Comparison of ENCODE assay signal across 3 worm cellular contexts in genomic region chrX:14753514-14754076, ce11.
A peak's percentile ranks its signal among the peaks of the same experiment; 100 is the strongest.
TF ChIP-seq lines count a peak whose summit lies in the region.

TSS of gene sucl-1 (plus strand) at chrX:14754026.

TF ChIP-seq in whole organism, L2 larva, 48 proteins besides CTCF, POLR2A, EP300 and RAD21 (continued from another document):
- TF ChIP-seq sma-9 (GFP tag; optimal IDR thresholded peaks at IDR 0.05; lab: Kevin White, UChicago) (peak; percentile 92), sma-9 (tag; optimal IDR thresholded peaks at IDR 0.05; lab: Kevin White, UChicago) (no peak), ceh-16 (tag; optimal IDR thresholded peaks at IDR 0.05; lab: Kevin White, UChicago) (no peak), snpc-4 (tag; optimal IDR thresholded peaks at IDR 0.05; lab: Kevin White, UChicago) (peak; percentile 75), C34F6.9 (tag; optimal IDR thresholded peaks at IDR 0.05; lab: Kevin White, UChicago) (peak; percentile 89), sma-3 (GFP tag; optimal IDR thresholded peaks at IDR 0.05; lab: Kevin White, UChicago) (peak; percentile 71), lin-39 (tag; optimal IDR thresholded peaks at IDR 0.05; lab: Kevin White, UChicago) (no peak), gmeb-1 (tag; optimal IDR thresholded peaks at IDR 0.05; lab: Kevin White, UChicago) (peak; percentile 43), mdl-1 (tag; optimal IDR thresholded peaks at IDR 0.05; lab: Kevin White, UChicago) (peak; percentile 54 to 82), nhr-129 (tag; optimal IDR thresholded peaks at IDR 0.05; lab: Kevin White, UChicago) (peak; percentile 94), aly-2 (tag; optimal IDR thresholded peaks at IDR 0.05; lab: Kevin White, UChicago) (no peak), unc-55 (GFP tag; optimal IDR thresholded peaks at IDR 0.05; lab: Kevin White, UChicago) (peak; percentile 87), elt-3 (tag; optimal IDR thresholded peaks at IDR 0.05; lab: Kevin White, UChicago) (no peak), elt-1 (tag; optimal IDR thresholded peaks at IDR 0.05; lab: Kevin White, UChicago) (no peak), R02D3.7 (tag; optimal IDR thresholded peaks at IDR 0.05; lab: Kevin White, UChicago) (no peak), ZK546.5 (tag; optimal IDR thresholded peaks at IDR 0.05; lab: Kevin White, UChicago) (no peak), zag-1 (tag; optimal IDR thresholded peaks at IDR 0.05; lab: Kevin White, UChicago) (peak; percentile 82), ztf-1 (GFP tag; conservative IDR thresholded peaks at IDR 0.05; lab: Robert Waterston, UW) (no peak), dmd-4 (tag; optimal IDR thresholded peaks at IDR 0.05; lab: Kevin White, UChicago) (no peak), ceh-82 (tag; optimal IDR thresholded peaks at IDR 0.05; lab: Kevin White, UChicago) (peak; percentile 7), nhr-21 (tag; optimal IDR thresholded peaks at IDR 0.05; lab: Kevin White, UChicago) (peak; percentile 72)
TF ChIP-seq in whole organism, L2 larva: peak in this region for 24.

TF ChIP-seq in whole organism, L4 larva, 104 proteins besides CTCF, POLR2A, EP300 and RAD21 (continued from another document and continues in another):
- peak; percentile 85 for TF ChIP-seq nhr-25 (tag; optimal IDR thresholded peaks at IDR 0.05; lab: Kevin White, UChicago; ENCODE audit: borderline replicate concordance, insufficient read depth)
- no peak for TF ChIP-seq gei-8 (GFP tag; optimal IDR thresholded peaks at IDR 0.05; lab: Kevin White, UChicago)
- peak; percentile 79 for TF ChIP-seq T20F7.1 (GFP tag; optimal IDR thresholded peaks at IDR 0.05; lab: Kevin White, UChicago)
- TF ChIP-seq nhr-48 (tag; optimal IDR thresholded peaks at IDR 0.05; lab: Kevin White, UChicago), result peak; percentile 74
- no peak for TF ChIP-seq ZK337.2 (GFP tag; IDR thresholded peaks at IDR 0.05; lab: Robert Waterston, UW)
- TF ChIP-seq ceh-28 (tag; optimal IDR thresholded peaks at IDR 0.05; lab: Kevin White, UChicago), result peak; percentile 21
- TF ChIP-seq lin-39 (tag; optimal IDR thresholded peaks at IDR 0.05; lab: Kevin White, UChicago), result no peak
- TF ChIP-seq zfp-2 (tag; optimal IDR thresholded peaks at IDR 0.05; lab: Kevin White, UChicago), result no peak
- no peak for TF ChIP-seq attf-4 (tag; optimal IDR thresholded peaks at IDR 0.05; lab: Kevin White, UChicago)
- TF ChIP-seq hlh-30 (tag; optimal IDR thresholded peaks at IDR 0.05; lab: Kevin White, UChicago; ENCODE audit: insufficient read depth), result peak; percentile 83
- TF ChIP-seq Y75B8A.6 (GFP tag; IDR thresholded peaks at IDR 0.05; lab: Robert Waterston, UW), result no peak
- peak; percentile 83 for TF ChIP-seq egl-43 (GFP tag; IDR thresholded peaks at IDR 0.05; lab: Robert Waterston, UW)
- no peak for TF ChIP-seq Y105C5A.15 (GFP tag; IDR thresholded peaks at IDR 0.05; lab: Robert Waterston, UW)
- no peak for TF ChIP-seq skn-1 (tag; optimal IDR thresholded peaks at IDR 0.05; lab: Kevin White, UChicago)
- peak; percentile 91 for TF ChIP-seq hmg-1.1 (GFP tag; IDR thresholded peaks at IDR 0.05; lab: Robert Waterston, UW)
- TF ChIP-seq ces-1 (GFP tag; optimal IDR thresholded peaks at IDR 0.05; lab: Kevin White, UChicago), result no peak
- TF ChIP-seq nhr-11 (tag; optimal IDR thresholded peaks at IDR 0.05; lab: Kevin White, UChicago), result peak; percentile 86
- peak; percentile 35; the same call in 1 of the 2 replicates for TF ChIP-seq vab-7 (GFP tag; IDR thresholded peaks at IDR 0.05; lab: Robert Waterston, UW)
- no peak for TF ChIP-seq egl-27 (tag; optimal IDR thresholded peaks at IDR 0.05; lab: Kevin White, UChicago)
- TF ChIP-seq dpl-1 (GFP tag; optimal IDR thresholded peaks at IDR 0.05; lab: Kevin White, UChicago), result peak; percentile 63
- TF ChIP-seq nhr-42 (GFP tag; IDR thresholded peaks at IDR 0.05; lab: Robert Waterston, UW), result no peak
- TF ChIP-seq jun-1 (tag; optimal IDR thresholded peaks at IDR 0.05; lab: Kevin White, UChicago), result no peak
- no peak for TF ChIP-seq spr-3 (GFP tag; optimal IDR thresholded peaks at IDR 0.05; lab: Kevin White, UChicago)
- TF ChIP-seq saeg-2 (GFP tag; IDR thresholded peaks at IDR 0.05; lab: Robert Waterston, UW), result no peak
- TF ChIP-seq daf-8 (GFP tag; IDR thresholded peaks at IDR 0.05; lab: Robert Waterston, UW), result no peak
- no peak for TF ChIP-seq nhr-76 (tag; optimal IDR thresholded peaks at IDR 0.05; lab: Kevin White, UChicago)
- no peak for TF ChIP-seq unc-130 (GFP tag; optimal IDR thresholded peaks at IDR 0.05; lab: Kevin White, UChicago)
- TF ChIP-seq ama-1 (optimal IDR thresholded peaks at IDR 0.05; lab: Kevin White, UChicago), result no peak
- TF ChIP-seq F26F4.8 (GFP tag; conservative IDR thresholded peaks at IDR 0.05; lab: Robert Waterston, UW), result no peak
- TF ChIP-seq zip-2 (tag; optimal IDR thresholded peaks at IDR 0.05; lab: Kevin White, UChicago), result no peak
- no peak for TF ChIP-seq ztf-7 (tag; optimal IDR thresholded peaks at IDR 0.05; lab: Kevin White, UChicago)
- no peak for TF ChIP-seq daf-19 (GFP tag; conservative IDR thresholded peaks at IDR 0.05; lab: Robert Waterston, UW)
- peak; percentile 84 for TF ChIP-seq tra-1 (GFP tag; IDR thresholded peaks at IDR 0.05; lab: Robert Waterston, UW)
- no peak for TF ChIP-seq nhr-111 (GFP tag; optimal IDR thresholded peaks at IDR 0.05; lab: Kevin White, UChicago)
- peak; percentile 17 for TF ChIP-seq lir-3 (tag; optimal IDR thresholded peaks at IDR 0.05; lab: Kevin White, UChicago)
- no peak for TF ChIP-seq sdz-12 (GFP tag; optimal IDR thresholded peaks at IDR 0.05; lab: Kevin White, UChicago)
- no peak for TF ChIP-seq zfp-3 (GFP tag; conservative IDR thresholded peaks at IDR 0.05; lab: Robert Waterston, UW)
- TF ChIP-seq D1046.2 (GFP tag; IDR thresholded peaks at IDR 0.05; lab: Robert Waterston, UW), result no peak
- TF ChIP-seq F49E8.2 (tag; optimal IDR thresholded peaks at IDR 0.05; lab: Kevin White, UChicago; ENCODE audit: borderline replicate concordance), result no peak
- no peak for TF ChIP-seq snpc-4 (tag; optimal IDR thresholded peaks at IDR 0.05; lab: Kevin White, UChicago)
- no peak for TF ChIP-seq mdt-29 (GFP tag; IDR thresholded peaks at IDR 0.05; lab: Robert Waterston, UW)
- peak; percentile 33 to 92 for TF ChIP-seq daf-16 (GFP tag; optimal IDR thresholded peaks at IDR 0.05; lab: Kevin White, UChicago)
- peak; percentile 87 for TF ChIP-seq daf-16 (tag; optimal IDR thresholded peaks at IDR 0.05; lab: Kevin White, UChicago)
- TF ChIP-seq nhr-77 (tag; optimal IDR thresholded peaks at IDR 0.05; lab: Kevin White, UChicago), result peak; percentile 61
- no peak for TF ChIP-seq snpc-1.2 (GFP tag; IDR thresholded peaks at IDR 0.05; lab: Robert Waterston, UW)
- TF ChIP-seq hif-1 (tag; optimal IDR thresholded peaks at IDR 0.05; lab: Kevin White, UChicago), result peak in 1 of 2 experiments; percentile 85
- TF ChIP-seq lsy-2 (tag; optimal IDR thresholded peaks at IDR 0.05; lab: Kevin White, UChicago), result peak; percentile 65 to 89
- 0 out of 2 replicates have a peak, but pooled peaks have one; percentile 46 for TF ChIP-seq lim-7 (GFP tag; IDR thresholded peaks at IDR 0.05; lab: Robert Waterston, UW)
- 0 out of 2 replicates have a peak, but pooled peaks have one; percentile 43 for TF ChIP-seq arid-1 (GFP tag; conservative IDR thresholded peaks at IDR 0.05; lab: Robert Waterston, UW)
- TF ChIP-seq fkh-10 (GFP tag; optimal IDR thresholded peaks at IDR 0.05; lab: Kevin White, UChicago), result peak; percentile 62
- no peak for TF ChIP-seq lin-15B (tag; optimal IDR thresholded peaks at IDR 0.05; lab: Kevin White, UChicago)
- TF ChIP-seq ztf-11 (tag; optimal IDR thresholded peaks at IDR 0.05; lab: Kevin White, UChicago), result no peak
- no peak for TF ChIP-seq nhr-10 (tag; optimal IDR thresholded peaks at IDR 0.05; lab: Kevin White, UChicago)
- TF ChIP-seq rbr-2 (tag; optimal IDR thresholded peaks at IDR 0.05; lab: Kevin White, UChicago), result peak; percentile 91
- no peak for TF ChIP-seq fos-1 (tag; optimal IDR thresholded peaks at IDR 0.05; lab: Kevin White, UChicago)
- peak; percentile 100 for TF ChIP-seq mxl-3 (GFP tag; optimal IDR thresholded peaks at IDR 0.05; lab: Kevin White, UChicago)
- TF ChIP-seq hlh-11 (tag; optimal IDR thresholded peaks at IDR 0.05; lab: Kevin White, UChicago), result peak; percentile 94
- TF ChIP-seq nhr-28 (tag; optimal IDR thresholded peaks at IDR 0.05; lab: Kevin White, UChicago), result peak; percentile 90

TF ChIP-seq in whole organism, late embryonic, 69 proteins besides CTCF, POLR2A, EP300 and RAD21 (continued from another document):
- TF ChIP-seq pag-3 (tag; optimal IDR thresholded peaks at IDR 0.05; lab: Kevin White, UChicago; ENCODE audit: borderline replicate concordance) (no peak), pros-1 (tag; optimal IDR thresholded peaks at IDR 0.05; lab: Kevin White, UChicago) (no peak), lin-11 (tag; optimal IDR thresholded peaks at IDR 0.05; lab: Kevin White, UChicago) (no peak), Y22D7AL.16 (tag; optimal IDR thresholded peaks at IDR 0.05; lab: Kevin White, UChicago) (no peak), K09A11.1 (tag; optimal IDR thresholded peaks at IDR 0.05; lab: Kevin White, UChicago; ENCODE audit: insufficient read depth) (peak; percentile 5), unc-3 (GFP tag; conservative IDR thresholded peaks at IDR 0.05; lab: Robert Waterston, UW) (no peak), unc-3 (tag; optimal IDR thresholded peaks at IDR 0.05; lab: Kevin White, UChicago) (no peak), unc-86 (tag; optimal IDR thresholded peaks at IDR 0.05; lab: Kevin White, UChicago) (no peak), che-1 (tag; optimal IDR thresholded peaks at IDR 0.05; lab: Kevin White, UChicago) (no peak), dve-1 (tag; optimal IDR thresholded peaks at IDR 0.05; lab: Kevin White, UChicago) (peak; percentile 10), pha-2 (tag; optimal IDR thresholded peaks at IDR 0.05; lab: Kevin White, UChicago) (peak; percentile 11), nhr-11 (tag; optimal IDR thresholded peaks at IDR 0.05; lab: Kevin White, UChicago) (no peak), ama-1 (optimal IDR thresholded peaks at IDR 0.05; lab: Kevin White, UChicago) (no peak), hlh-6 (tag; optimal IDR thresholded peaks at IDR 0.05; lab: Kevin White, UChicago) (no peak), T23F11.4 (GFP tag; optimal IDR thresholded peaks at IDR 0.05; lab: Kevin White, UChicago) (no peak), madf-2 (tag; optimal IDR thresholded peaks at IDR 0.05; lab: Kevin White, UChicago) (no peak), ceh-31 (tag; optimal IDR thresholded peaks at IDR 0.05; lab: Kevin White, UChicago) (peak; percentile 92), K02D7.2 (tag; optimal IDR thresholded peaks at IDR 0.05; lab: Kevin White, UChicago) (no peak), ceh-30 (tag; optimal IDR thresholded peaks at IDR 0.05; lab: Kevin White, UChicago) (no peak), tbx-7 (tag; optimal IDR thresholded peaks at IDR 0.05; lab: Kevin White, UChicago) (no peak), hlh-30 (tag; optimal IDR thresholded peaks at IDR 0.05; lab: Kevin White, UChicago; ENCODE audit: insufficient read depth) (peak; percentile 45), tbx-2 (tag; optimal IDR thresholded peaks at IDR 0.05; lab: Kevin White, UChicago) (peak; percentile 74), hlh-8 (tag; optimal IDR thresholded peaks at IDR 0.05; lab: Kevin White, UChicago) (no peak), pqm-1 (tag; optimal IDR thresholded peaks at IDR 0.05; lab: Kevin White, UChicago) (no peak), fax-1 (tag; optimal IDR thresholded peaks at IDR 0.05; lab: Kevin White, UChicago) (no peak), pat-9 (tag; optimal IDR thresholded peaks at IDR 0.05; lab: Kevin White, UChicago) (peak; percentile 58), nfya-1 (tag; optimal IDR thresholded peaks at IDR 0.05; lab: Kevin White, UChicago) (peak; percentile 99), ceh-9 (tag; optimal IDR thresholded peaks at IDR 0.05; lab: Kevin White, UChicago) (no peak), pax-1 (tag; optimal IDR thresholded peaks at IDR 0.05; lab: Kevin White, UChicago) (peak; percentile 6), hlh-13 (GFP tag; optimal IDR thresholded peaks at IDR 0.05; lab: Kevin White, UChicago) (no peak), ztf-16 (tag; optimal IDR thresholded peaks at IDR 0.05; lab: Kevin White, UChicago) (no peak), mec-3 (tag; optimal IDR thresholded peaks at IDR 0.05; lab: Kevin White, UChicago; ENCODE audit: borderline replicate concordance) (no peak), F13H6.1 (tag; optimal IDR thresholded peaks at IDR 0.05; lab: Kevin White, UChicago) (peak; percentile 49), ceh-14 (tag; optimal IDR thresholded peaks at IDR 0.05; lab: Kevin White, UChicago) (peak; percentile 65), ceh-6 (GFP tag; optimal IDR thresholded peaks at IDR 0.05; lab: Kevin White, UChicago) (peak; percentile 32), odd-2 (tag; optimal IDR thresholded peaks at IDR 0.05; lab: Kevin White, UChicago) (no peak), ceh-48 (tag; optimal IDR thresholded peaks at IDR 0.05; lab: Kevin White, UChicago) (no peak), sdc-2 (tag; optimal IDR thresholded peaks at IDR 0.05; lab: Kevin White, UChicago) (peak; percentile 77), unc-42 (tag; optimal IDR thresholded peaks at IDR 0.05; lab: Kevin White, UChicago) (peak; percentile 73), nhr-232 (tag; optimal IDR thresholded peaks at IDR 0.05; lab: Kevin White, UChicago) (no peak), unc-55 (GFP tag; optimal IDR thresholded peaks at IDR 0.05; lab: Kevin White, UChicago) (peak; percentile 49), fkh-10 (GFP tag; optimal IDR thresholded peaks at IDR 0.05; lab: Kevin White, UChicago) (no peak), ceh-18 (tag; optimal IDR thresholded peaks at IDR 0.05; lab: Kevin White, UChicago) (peak; percentile 88)
